Worm (Caenorhabditis elegans) whole organism, L4 larva: ENCODE measurements around the gene col-162.

Source experiments
- aha-1 ChIP-seq: fragments of 150-350 bp; peaks from one replicate; lab custom pipeline; 2014; ENCODE audit warnings: missing biosample characterization, missing genetic modification characterization
- ama-1 ChIP-seq: fragments of 150-350 bp; optimal IDR thresholded peaks from 2 replicates; lab custom pipeline; 2014; ENCODE audit warnings: inconsistent platforms, mixed read lengths
- ces-1 ChIP-seq: fragments of 150-350 bp; sonication (generic microtip); optimal IDR thresholded peaks from 4 replicates; lab custom pipeline; 2014; ENCODE audit warnings: missing biosample characterization, missing genetic modification reagents, missing genetic modification characterization
- lin-13 ChIP-seq: fragments of 150-350 bp; optimal IDR thresholded peaks from 2 replicates; lab custom pipeline; 2014; ENCODE audit warnings: missing biosample characterization, missing genetic modification reagents, missing genetic modification characterization
- nhr-111 ChIP-seq: fragments of 200-800 bp; sonication (Bioruptor generic); optimal IDR thresholded peaks from 2 replicates; lab custom pipeline; 2018; ENCODE audit warnings: mild to moderate bottlenecking, missing genetic modification characterization, missing compliant biosample characterization
- nhr-41 ChIP-seq: fragments of 200-800 bp; sonication (Bioruptor generic); IDR thresholded peaks from 2 replicates; pipeline ENCODE4 v1.3.6; 2022; ENCODE audit warnings: missing genetic modification reagents, missing genetic modification characterization, missing compliant biosample characterization
- saeg-2 ChIP-seq: fragments of 200-800 bp; sonication (Bioruptor generic); IDR thresholded peaks from 2 replicates; pipeline ENCODE4 v1.3.6; 2022; ENCODE audit warnings: missing genetic modification reagents, missing genetic modification characterization, missing compliant biosample characterization
- unc-39 ChIP-seq: sonication (generic microtip); optimal IDR thresholded peaks from 2 replicates; lab custom pipeline; 2017; ENCODE audit warnings: missing biosample characterization, missing genetic modification characterization
- unc-62 ChIP-seq, 3 experiments: fragments of 150-350 bp in 1 of 3; sonication (generic microtip); optimal IDR thresholded peaks in 2 of 3; peaks in 1 of 3; 1 replicate in 1 of 3; 2 replicates in 2 of 3; lab custom pipeline; 2014 to 2017; ENCODE audit warnings: missing biosample characterization in 3 of 3, missing genetic modification characterization in 3 of 3, missing genetic modification reagents in 3 of 3, missing genotype in 1 of 3

DNA sequence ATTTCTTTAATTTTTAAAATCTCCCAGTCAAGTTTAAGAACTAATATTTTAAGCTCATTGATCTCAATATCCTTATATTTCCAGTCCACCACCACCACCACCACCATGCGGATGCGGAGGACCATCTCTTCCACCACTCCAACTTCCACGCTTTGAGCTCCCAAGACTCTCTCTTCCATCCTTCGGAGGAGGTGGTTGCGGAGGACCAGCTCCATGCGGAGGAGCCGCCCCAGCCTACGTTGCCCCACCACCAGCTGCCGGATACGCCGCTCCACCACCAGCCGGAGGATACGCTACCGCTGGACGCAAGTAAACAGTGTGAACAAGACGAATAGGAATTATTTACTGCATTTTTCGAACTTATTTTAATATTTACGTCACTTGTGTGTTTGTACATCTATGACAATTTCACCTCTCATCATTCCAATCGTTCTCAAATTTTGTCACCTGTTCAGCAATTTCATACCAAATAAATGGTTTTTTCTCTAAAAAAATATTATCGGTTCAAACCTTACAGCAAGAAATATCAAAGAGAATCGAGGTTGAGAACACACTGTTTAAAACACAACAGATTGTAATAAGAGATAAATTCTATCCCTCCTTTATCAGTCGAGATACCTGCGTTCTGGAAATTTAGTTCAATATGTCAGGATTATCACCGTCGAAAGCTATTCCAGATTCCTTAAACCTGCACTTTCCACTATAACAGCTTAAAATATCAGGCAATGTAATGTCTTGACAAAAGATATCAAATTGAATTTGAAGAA, 30.4 kb upstream of the col-162 start:
- no peak for TF ChIP-seq ces-1 (GFP tag; lab: Kevin White, UChicago)
- TF ChIP-seq nhr-41 (GFP tag; lab: Robert Waterston, UW), result no peak
- TF ChIP-seq saeg-2 (GFP tag; lab: Robert Waterston, UW), result no peak
- peak in 1 of 2 experiments; percentile 76 for TF ChIP-seq unc-62 (GFP tag; optimal IDR thresholded peaks at IDR 0.05 in 1 of 2; lab: Kevin White, UChicago)
- TF ChIP-seq unc-62 (tag; optimal IDR thresholded peaks at IDR 0.05; lab: Kevin White, UChicago), result no peak
- no peak for TF ChIP-seq aha-1 (tag; lab: Kevin White, UChicago)
- TF ChIP-seq unc-39, result no peak
- peak; percentile 38 for TF ChIP-seq lin-13 (GFP tag; lab: Kevin White, UChicago)
- TF ChIP-seq ama-1 (lab: Kevin White, UChicago), result peak; percentile 35
- no peak for TF ChIP-seq nhr-111 (GFP tag; lab: Kevin White, UChicago)
